Worm (Caenorhabditis elegans) whole organism, L4/young adult: ENCODE measurements around the gene T07C4.3.

Experiments
- W03F9.2 ChIP-seq: fragments of 150-350 bp; optimal IDR thresholded peaks from 2 replicates; lab custom pipeline; 2014; ENCODE audit warnings: missing biosample characterization, missing genetic modification characterization
- dao-5 ChIP-seq: sonication (generic microtip); optimal IDR thresholded peaks from 2 replicates; lab custom pipeline; 2016; ENCODE audit warnings: missing genotype, missing genetic modification characterization, moderate library complexity, missing compliant biosample characterization
- him-1 ChIP-seq: sonication (generic microtip); optimal IDR thresholded peaks from 2 replicates; lab custom pipeline; 2016; ENCODE audit warnings: missing genotype, missing genetic modification reagents, missing genetic modification characterization, missing compliant biosample characterization

- TF ChIP-seq W03F9.2 (tag; lab: Kevin White, UChicago) (no peak), him-1 (tag; lab: Kevin White, UChicago) (no peak), dao-5 (tag; lab: Kevin White, UChicago) (no peak)
Measured at ce11 chrIII:10389608-10390007, 37.7 kb downstream of the T07C4.3 start.
